Worm (Caenorhabditis elegans) whole organism, L2 larva: ENCODE data around the gene srx-42.

Experiments used
- C34F6.9 ChIP-seq: fragments of 150-350 bp; optimal IDR thresholded peaks from 2 replicates; lab custom pipeline; 2014; ENCODE audit warnings: missing biosample characterization, missing genetic modification characterization
- F13H6.1 ChIP-seq: sonication (generic microtip); optimal IDR thresholded peaks from 2 replicates; lab custom pipeline; 2016; ENCODE audit warnings: missing genetic modification characterization, missing compliant biosample characterization
- ceh-82 ChIP-seq: fragments of 150-350 bp; optimal IDR thresholded peaks from 2 replicates; lab custom pipeline; 2014; ENCODE audit warnings: missing biosample characterization, missing genetic modification characterization
- egl-27 ChIP-seq: sonication (generic microtip); optimal IDR thresholded peaks from 3 replicates; lab custom pipeline; 2017; ENCODE audit warnings: missing biosample characterization, missing genetic modification reagents, missing genetic modification characterization
- lin-11 ChIP-seq: fragments of 150-350 bp; sonication (generic microtip); optimal IDR thresholded peaks from 2 replicates; lab custom pipeline; 2014; ENCODE audit warnings: missing biosample characterization, missing genetic modification characterization, inconsistent platforms, mixed read lengths
- lin-13 ChIP-seq: fragments of 150-350 bp; optimal IDR thresholded peaks from 2 replicates; lab custom pipeline; 2014; ENCODE audit warnings: missing biosample characterization, missing genetic modification reagents, missing genetic modification characterization
- mab-5 ChIP-seq: fragments of 150-350 bp; optimal IDR thresholded peaks from 2 replicates; lab custom pipeline; 2014; ENCODE audit warnings: missing biosample characterization, missing genetic modification characterization
- sem-4 ChIP-seq: fragments of 150-350 bp; optimal IDR thresholded peaks from 2 replicates; lab custom pipeline; 2014; ENCODE audit warnings: missing biosample characterization, missing genetic modification reagents, missing genetic modification characterization
- zag-1 ChIP-seq: fragments of 150-350 bp; optimal IDR thresholded peaks from 2 replicates; lab custom pipeline; 2014; ENCODE audit warnings: missing biosample characterization, missing genetic modification characterization
- ztf-11 ChIP-seq: sonication (generic microtip); optimal IDR thresholded peaks from 2 replicates; lab custom pipeline; 2017; ENCODE audit warnings: missing biosample characterization, missing genetic modification characterization

ce11 chrV:13936052-13936451, 15.2 kb downstream of the srx-42 start:
- no peak for TF ChIP-seq F13H6.1 (tag; lab: Kevin White, UChicago)
- no peak for TF ChIP-seq ceh-82
- TF ChIP-seq egl-27 (tag; lab: Kevin White, UChicago), result no peak
- no peak for TF ChIP-seq lin-13 (GFP tag; lab: Kevin White, UChicago)
- no peak for TF ChIP-seq C34F6.9
- TF ChIP-seq sem-4 (tag; lab: Kevin White, UChicago), result no peak
- no peak for TF ChIP-seq zag-1 (tag; lab: Kevin White, UChicago)
- TF ChIP-seq ztf-11, result no peak
- no peak for TF ChIP-seq lin-11 (tag; lab: Kevin White, UChicago)
- no peak for TF ChIP-seq mab-5 (tag; lab: Kevin White, UChicago)
